Fruit fly (Drosophila melanogaster) Kc167 (cell line): ENCODE results near the gene pll.

Experiments used
- Sin3A ChIP-seq: fragments of >200 bp; optimal IDR thresholded peaks from 2 replicates; lab custom pipeline; 2018; ENCODE audit warnings: missing external identifiers
- h ChIP-seq: fragments of >200 bp; optimal IDR thresholded peaks from 3 replicates; lab custom pipeline; 2018; ENCODE audit warnings: missing external identifiers
- insv ChIP-seq: fragments of >200 bp; optimal IDR thresholded peaks from 3 replicates; lab custom pipeline; 2018; ENCODE audit warnings: missing external identifiers

DNA sequence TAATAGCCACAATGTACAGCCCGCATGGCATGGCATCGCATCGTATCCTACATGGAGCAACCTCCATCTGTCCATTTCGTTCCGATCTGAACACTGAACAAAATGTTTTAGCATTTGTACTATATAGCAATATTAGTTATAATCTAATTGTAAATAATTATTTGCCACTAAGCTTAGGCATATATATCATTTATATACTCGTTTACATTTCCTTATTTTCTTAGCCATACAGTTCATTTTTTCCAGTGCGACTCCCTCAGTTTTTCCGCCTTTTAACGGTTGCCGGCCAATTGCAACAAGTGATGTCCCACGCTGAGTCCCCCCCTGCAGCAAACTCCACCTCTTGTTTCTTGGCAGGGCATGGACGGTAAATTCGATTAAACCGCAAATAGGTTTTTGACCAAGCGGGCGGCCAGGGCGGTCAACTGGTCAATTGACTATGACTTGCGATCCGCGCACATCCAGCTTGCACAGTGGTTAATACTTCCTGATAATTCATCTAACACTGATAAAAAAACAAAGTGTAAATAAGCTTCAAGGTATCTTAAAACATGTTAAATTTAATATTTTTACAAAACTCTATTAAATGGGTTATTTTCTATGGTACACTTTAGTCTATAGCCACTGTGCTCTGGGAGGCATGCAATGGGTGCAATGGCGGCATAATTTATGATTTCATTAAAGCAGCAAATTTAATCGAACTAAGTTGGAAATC, 43.3 kb downstream of the pll start:
- TF ChIP-seq insv (lab: Kevin White, UChicago) (no peak), Sin3A (lab: Kevin White, UChicago) (no peak), h (no peak)
